Worm (Caenorhabditis elegans): ENCODE data around the gene F56H9.9.

ce11 chrV:12661619-12662018 is 37.3 kb upstream of the F56H9.9 start, which contains the start of gene W05B10.3:
- no peak for TF ChIP-seq scrt-1 (GFP tag; IDR thresholded peaks at IDR 0.05)
- no peak for TF ChIP-seq tbx-37 (GFP tag; conservative IDR thresholded peaks at IDR 0.05)
- no peak for TF ChIP-seq aly-1 (tag; optimal IDR thresholded peaks at IDR 0.05)
- TF ChIP-seq ama-1 (optimal IDR thresholded peaks at IDR 0.05): no peak
- no peak for TF ChIP-seq F13C5.2 (tag; optimal IDR thresholded peaks at IDR 0.05)
- TF ChIP-seq tbx-11 (GFP tag; IDR thresholded peaks at IDR 0.05): no peak
- TF ChIP-seq sea-1 (GFP tag; conservative IDR thresholded peaks at IDR 0.05): no peak
- TF ChIP-seq tra-4 (tag; optimal IDR thresholded peaks at IDR 0.05): no peak
- no peak for TF ChIP-seq flt-1 (GFP tag; IDR thresholded peaks at IDR 0.05)
- TF ChIP-seq ets-7 (tag; optimal IDR thresholded peaks at IDR 0.05): no peak

Data from whole organism, early embryonic.